Worm (Caenorhabditis elegans) whole organism, young adult: ENCODE measurements around the gene gpdh-2.

Experiments used
- F10E7.11 ChIP-seq: sonication (generic microtip); optimal IDR thresholded peaks from 2 replicates; lab custom pipeline; 2017; ENCODE audit warnings: mild to moderate bottlenecking, missing genetic modification characterization, moderate library complexity, missing compliant biosample characterization
- egl-18 ChIP-seq: fragments of 200-800 bp; sonication (Bioruptor generic); IDR thresholded peaks from 2 replicates; pipeline ENCODE4 v1.3.6; 2022; ENCODE audit warnings: missing genetic modification reagents, missing genetic modification characterization, missing compliant biosample characterization
- hmg-1.2 ChIP-seq: fragments of 200-800 bp; sonication (Bioruptor generic); IDR thresholded peaks from 2 replicates; pipeline ENCODE4 v1.3.6; 2022; ENCODE audit warnings: missing genetic modification reagents, missing genetic modification characterization, missing compliant biosample characterization
- nfya-2 ChIP-seq: fragments of 200-800 bp; sonication (Bioruptor generic); IDR thresholded peaks from 2 replicates; pipeline ENCODE4 v1.3.6; 2022; ENCODE audit warnings: missing genetic modification reagents, missing genetic modification characterization, missing compliant biosample characterization
- snpc-4 ChIP-seq, 5 experiments: fragments of 150-350 bp in 1 of 5; sonication (generic microtip) in 4 of 5; optimal IDR thresholded peaks; 2 replicates each; lab custom pipeline; 2014 to 2018; ENCODE audit warnings: missing genetic modification characterization in 5 of 5, missing biosample characterization in 3 of 5, antibody characterized with exemption in 2 of 5, mild to moderate bottlenecking in 2 of 5, missing compliant biosample characterization in 2 of 5, missing genotype in 2 of 5, moderate library complexity in 2 of 5, missing genetic modification reagents in 1 of 5

- TF ChIP-seq hmg-1.2 (no peak), nfya-2 (no peak), egl-18 (no peak), snpc-4 (GFP tag; optimal IDR thresholded peaks at IDR 0.05; lab: Kevin White, UChicago) (no peak), snpc-4 (tag; optimal IDR thresholded peaks at IDR 0.05; lab: Kevin White, UChicago) (no peak), F10E7.11 (tag; lab: Kevin White, UChicago) (no peak)
Observed at ce11 chrIII:9886323-9886722, 27.3 kb upstream of the gpdh-2 start.
